Worm (Caenorhabditis elegans) whole organism, L3 larva: ENCODE data around the gene Y43F8B.22.

ENCODE experiments used
- ZK546.5 ChIP-seq: sonication (generic microtip); optimal IDR thresholded peaks from 2 replicates; lab custom pipeline; 2017; ENCODE audit warnings: missing biosample characterization, missing genetic modification characterization
- aly-2 ChIP-seq: fragments of 150-350 bp; optimal IDR thresholded peaks from 2 replicates; lab custom pipeline; 2014; ENCODE audit warnings: missing biosample characterization, missing genetic modification characterization
- ama-1 ChIP-seq: fragments of 150-350 bp; optimal IDR thresholded peaks from 2 replicates; lab custom pipeline; 2018
- ceh-82 ChIP-seq: fragments of 150-350 bp; optimal IDR thresholded peaks from 2 replicates; lab custom pipeline; 2014; ENCODE audit warnings: missing biosample characterization, missing genetic modification characterization
- ceh-9 ChIP-seq: sonication (generic microtip); optimal IDR thresholded peaks from 2 replicates; lab custom pipeline; 2018; ENCODE audit warnings: missing biosample characterization, missing genetic modification characterization
- daf-12 ChIP-seq: fragments of 150-350 bp; optimal IDR thresholded peaks from 2 replicates; lab custom pipeline; 2014; ENCODE audit warnings: missing biosample characterization, missing genetic modification reagents, missing genetic modification characterization
- egl-27 ChIP-seq: sonication (generic microtip); optimal IDR thresholded peaks from 4 replicates; lab custom pipeline; 2017; ENCODE audit warnings: missing biosample characterization, missing genetic modification reagents, missing genetic modification characterization
- egl-5 ChIP-seq: fragments of 150-350 bp; optimal IDR thresholded peaks from 2 replicates; lab custom pipeline; 2017; ENCODE audit warnings: missing biosample characterization, missing genetic modification reagents, missing genetic modification characterization, inconsistent platforms
- elt-1 ChIP-seq: fragments of 150-350 bp; optimal IDR thresholded peaks from 2 replicates; lab custom pipeline; 2014; ENCODE audit warnings: missing biosample characterization, missing genetic modification characterization
- elt-2 ChIP-seq: sonication (generic microtip); optimal IDR thresholded peaks from 2 replicates; lab custom pipeline; 2016; ENCODE audit warnings: missing genetic modification reagents, mild to moderate bottlenecking, missing genetic modification characterization, missing compliant biosample characterization
- elt-3 ChIP-seq, 3 experiments: fragments of 150-350 bp in 1 of 3; sonication (generic microtip) in 2 of 3; optimal IDR thresholded peaks; 2 replicates in 2 of 3; 4 replicates in 1 of 3; lab custom pipeline; 2014 to 2017; ENCODE audit warnings: missing biosample characterization in 3 of 3, missing genetic modification characterization in 3 of 3
- eor-1 ChIP-seq, 2 experiments: fragments of 150-350 bp; optimal IDR thresholded peaks; 2 replicates each; lab custom pipeline; 2014 to 2018; ENCODE audit warnings: missing biosample characterization in 2 of 2, missing genetic modification characterization in 2 of 2
- fkh-10 ChIP-seq: sonication (generic microtip); optimal IDR thresholded peaks from 2 replicates; lab custom pipeline; 2017; ENCODE audit warnings: missing biosample characterization, missing genetic modification reagents, missing genetic modification characterization
- fkh-2 ChIP-seq: fragments of 150-350 bp; optimal IDR thresholded peaks from 2 replicates; lab custom pipeline; 2014; ENCODE audit warnings: missing biosample characterization, missing genetic modification reagents, missing genetic modification characterization
- hmg-11 ChIP-seq: sonication (generic microtip); optimal IDR thresholded peaks from 2 replicates; lab custom pipeline; 2016; ENCODE audit warnings: missing genetic modification characterization, missing compliant biosample characterization
- jun-1 ChIP-seq: fragments of 150-350 bp; optimal IDR thresholded peaks from 2 replicates; lab custom pipeline; 2014; ENCODE audit warnings: missing biosample characterization, missing genetic modification reagents, missing genetic modification characterization
- lin-39 ChIP-seq: fragments of 150-350 bp; optimal IDR thresholded peaks from 2 replicates; lab custom pipeline; 2018; ENCODE audit warnings: missing biosample characterization, missing genetic modification reagents, missing genetic modification characterization
- lsy-12 ChIP-seq: sonication (generic microtip); optimal IDR thresholded peaks from 2 replicates; lab custom pipeline; 2016; ENCODE audit warnings: mild to moderate bottlenecking, missing genetic modification characterization, missing compliant biosample characterization
- mdl-1 ChIP-seq: fragments of 150-350 bp; optimal IDR thresholded peaks from 2 replicates; lab custom pipeline; 2014; ENCODE audit warnings: missing biosample characterization, missing genetic modification characterization
- mml-1 ChIP-seq: fragments of 150-350 bp; sonication (generic microtip); optimal IDR thresholded peaks from 3 replicates; lab custom pipeline; 2014; ENCODE audit warnings: missing biosample characterization, missing genetic modification characterization
- nfya-1 ChIP-seq: sonication (generic microtip); optimal IDR thresholded peaks from 2 replicates; lab custom pipeline; 2017; ENCODE audit warnings: missing genetic modification characterization, mild to moderate bottlenecking, missing compliant biosample characterization, antibody characterized with exemption, moderate library complexity; ENCODE audit not compliant: insufficient read depth
- nhr-23 ChIP-seq: fragments of 150-350 bp; optimal IDR thresholded peaks from 2 replicates; lab custom pipeline; 2014; ENCODE audit warnings: missing biosample characterization, missing genetic modification reagents, missing genetic modification characterization
- nhr-237 ChIP-seq: fragments of 150-350 bp; optimal IDR thresholded peaks from 2 replicates; lab custom pipeline; 2014; ENCODE audit warnings: missing biosample characterization, missing genetic modification characterization
- nhr-43 ChIP-seq: sonication (generic microtip); optimal IDR thresholded peaks from 2 replicates; lab custom pipeline; 2016; ENCODE audit warnings: mild to moderate bottlenecking, missing genetic modification characterization, missing compliant biosample characterization; ENCODE audit not compliant: poor library complexity, severe bottlenecking
- nhr-67 ChIP-seq: fragments of 150-350 bp; optimal IDR thresholded peaks from 2 replicates; lab custom pipeline; 2014; ENCODE audit warnings: missing biosample characterization, missing genetic modification characterization
- nhr-76 ChIP-seq: fragments of 150-350 bp; sonication (generic microtip); optimal IDR thresholded peaks from 5 replicates; lab custom pipeline; 2014; ENCODE audit warnings: missing biosample characterization, missing genetic modification characterization
- pha-4 ChIP-seq: fragments of 150-350 bp; optimal IDR thresholded peaks from 2 replicates; lab custom pipeline; 2014; ENCODE audit warnings: missing biosample characterization, missing genetic modification reagents, missing genetic modification characterization
- skn-1 ChIP-seq: fragments of 150-350 bp; optimal IDR thresholded peaks from 2 replicates; lab custom pipeline; 2014; ENCODE audit warnings: missing biosample characterization, missing genetic modification characterization
- snpc-4 ChIP-seq: fragments of 150-350 bp; optimal IDR thresholded peaks from 2 replicates; lab custom pipeline; 2014; ENCODE audit warnings: missing biosample characterization, missing genetic modification characterization
- tbx-2 ChIP-seq: sonication (generic microtip); optimal IDR thresholded peaks from 2 replicates; lab custom pipeline; 2016; ENCODE audit warnings: mild to moderate bottlenecking, missing genetic modification characterization, missing compliant biosample characterization
- zag-1 ChIP-seq: fragments of 150-350 bp; optimal IDR thresholded peaks from 2 replicates; lab custom pipeline; 2014; ENCODE audit warnings: missing biosample characterization, missing genetic modification characterization
- ztf-11 ChIP-seq: fragments of 150-350 bp; optimal IDR thresholded peaks from 2 replicates; lab custom pipeline; 2014; ENCODE audit warnings: missing biosample characterization, missing genetic modification characterization
- ztf-4 ChIP-seq: fragments of 150-350 bp; optimal IDR thresholded peaks from 2 replicates; lab custom pipeline; 2014; ENCODE audit warnings: missing biosample characterization, missing genetic modification characterization

Y43F8B.22 gene

DNA sequence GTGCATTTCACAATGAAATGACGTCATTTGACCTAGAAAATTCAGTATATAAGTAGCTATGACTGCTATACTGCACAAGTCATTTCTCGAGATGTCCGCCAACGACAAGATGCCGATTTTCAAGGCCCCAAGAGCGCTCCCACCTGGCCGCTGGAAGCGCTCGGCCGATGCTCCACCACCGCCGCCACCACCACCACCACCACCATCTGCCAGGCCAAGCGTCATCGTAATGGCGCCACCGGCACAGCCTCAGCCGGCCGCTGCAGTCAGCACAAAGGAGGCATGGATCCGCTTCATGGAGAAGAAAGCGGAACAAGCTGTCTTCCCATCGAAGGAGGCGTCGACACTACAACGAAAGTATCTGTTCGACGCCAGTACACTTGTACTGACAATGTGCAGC is 2.6 kb downstream of the Y43F8B.22 start, which contains the start of gene Y43F8B.28:
TSS of gene Y43F8B.28 (plus strand) at position 59 of the 400 bp plus-strand sequence.
- TF ChIP-seq egl-5 (no peak), nfya-1 (tag; lab: Kevin White, UChicago) (no peak), nhr-43 (no peak), hmg-11 (tag; lab: Kevin White, UChicago) (no peak), ztf-4 (no peak), aly-2 (no peak), nhr-23 (tag; lab: Kevin White, UChicago) (no peak), ceh-9 (tag; lab: Kevin White, UChicago) (no peak), egl-27 (tag; lab: Kevin White, UChicago) (no peak)

DNA sequence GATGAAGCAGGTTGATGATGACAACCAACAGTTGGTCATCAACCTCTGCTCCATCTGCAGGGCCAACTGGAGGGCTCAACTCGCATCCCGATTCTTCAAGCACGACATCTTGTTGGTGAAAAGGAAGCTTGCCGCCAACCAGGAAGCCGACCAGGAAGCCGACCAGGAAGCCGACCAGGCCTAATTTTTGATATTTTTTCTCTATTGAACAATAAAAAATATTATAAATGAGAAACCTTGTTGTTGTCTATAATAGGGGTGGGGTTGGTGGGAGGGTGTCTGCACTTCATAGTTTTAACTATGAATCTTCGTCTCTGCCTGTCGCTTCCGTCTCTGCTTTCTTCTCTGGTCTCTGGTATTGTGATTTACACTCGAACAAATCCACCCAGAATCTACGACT is 3.1 kb downstream of the Y43F8B.22 start, which contains the start of gene Y43F8B.18:
TSS of gene Y43F8B.18 (plus strand) at position 301 of the 400 bp plus-strand sequence.
- TF ChIP-seq fkh-2 (no peak), elt-2 (tag; lab: Kevin White, UChicago) (no peak), nhr-76 (tag; lab: Kevin White, UChicago) (no peak), nhr-237 (tag; lab: Kevin White, UChicago) (no peak), ztf-4 (no peak), ama-1 (lab: Kevin White, UChicago) (no peak), eor-1 (tag; optimal IDR thresholded peaks at IDR 0.05; lab: Kevin White, UChicago) (no peak), mml-1 (no peak), ceh-9 (tag; lab: Kevin White, UChicago) (no peak)

DNA sequence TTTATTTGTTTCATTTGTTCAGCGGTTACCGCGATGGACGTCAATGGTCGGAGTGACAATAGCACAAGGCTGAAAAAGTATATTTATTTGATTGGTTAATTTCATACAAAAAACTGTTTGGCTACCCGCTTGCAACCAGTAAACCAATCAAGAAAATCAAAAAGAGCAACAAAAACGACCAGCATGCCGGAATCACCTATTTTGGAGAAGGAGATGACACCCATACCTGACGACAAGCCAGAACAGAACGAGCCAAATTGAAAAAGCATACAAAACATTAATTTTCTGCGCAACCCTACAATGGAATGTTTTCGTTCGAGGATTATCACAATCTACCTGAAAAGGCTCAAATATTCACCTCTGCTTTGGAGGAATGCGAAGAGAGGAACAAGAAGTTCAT is 7.8 kb downstream of the Y43F8B.22 start, which contains the start of gene Y43F8B.7:
TSS of gene Y43F8B.7 (plus strand) at position 301 of the 400 bp plus-strand sequence.
- no peak for TF ChIP-seq fkh-2
- no peak for TF ChIP-seq lin-39 (tag; lab: Kevin White, UChicago)
- no peak for TF ChIP-seq ceh-82
- TF ChIP-seq fkh-10 (GFP tag; lab: Kevin White, UChicago), result no peak
- TF ChIP-seq elt-1 (tag; lab: Kevin White, UChicago), result no peak
- TF ChIP-seq elt-3 (tag; optimal IDR thresholded peaks at IDR 0.05; lab: Kevin White, UChicago), result no peak
- TF ChIP-seq mdl-1 (tag; lab: Kevin White, UChicago), result no peak
- TF ChIP-seq ZK546.5, result no peak

ce11 chrV:19491302-19491701 is 8.7 kb downstream of the Y43F8B.22 start, which contains the start of gene Y43F8B.29:
TSS of gene Y43F8B.29 (plus strand) at chrV:19491602.
- TF ChIP-seq jun-1 (tag; lab: Kevin White, UChicago) (no peak), pha-4 (tag; lab: Kevin White, UChicago) (no peak), nhr-43 (no peak), ztf-4 (no peak), mdl-1 (tag; lab: Kevin White, UChicago) (no peak)
- TF ChIP-seq, all 47 proteins: peak for 0

ce11 chrV:19495145-19495544 is 12.5 kb downstream of the Y43F8B.22 start:
- TF ChIP-seq eor-1 (tag; optimal IDR thresholded peaks at IDR 0.05; lab: Kevin White, UChicago), result no peak

- no peak for TF ChIP-seq mdl-1 (tag; lab: Kevin White, UChicago)
- TF ChIP-seq zag-1, result no peak
- TF ChIP-seq elt-2 (tag; lab: Kevin White, UChicago), result no peak
- no peak for TF ChIP-seq elt-1 (tag; lab: Kevin White, UChicago)
- no peak for TF ChIP-seq skn-1
- TF ChIP-seq ztf-11 (tag; lab: Kevin White, UChicago), result no peak
- no peak for TF ChIP-seq tbx-2 (tag; lab: Kevin White, UChicago)
- no peak for TF ChIP-seq nhr-67 (tag; lab: Kevin White, UChicago)
- no peak for TF ChIP-seq snpc-4 (tag; lab: Kevin White, UChicago)
- TF ChIP-seq daf-12, result no peak
- TF ChIP-seq egl-27 (tag; lab: Kevin White, UChicago), result no peak
- TF ChIP-seq lsy-12 (tag; lab: Kevin White, UChicago), result no peak
- no peak for TF ChIP-seq nhr-76 (tag; lab: Kevin White, UChicago)
Observed at ce11 chrV:19495587-19495986, 13.0 kb downstream of the Y43F8B.22 start, which contains the start of gene scl-21. TSS of gene scl-21 (minus strand) at chrV:19495687.
